Fruit fly (Drosophila melanogaster) Kc167 (cell line): ENCODE results near the gene Arp8.

ENCODE experiments used
- Myc ChIP-seq: fragments of >200 bp; optimal IDR thresholded peaks from 2 replicates; lab custom pipeline; 2017; ENCODE audit warnings: missing external identifiers
- Sin3A ChIP-seq: fragments of >200 bp; optimal IDR thresholded peaks from 2 replicates; lab custom pipeline; 2018; ENCODE audit warnings: missing external identifiers
- h ChIP-seq: fragments of >200 bp; optimal IDR thresholded peaks from 3 replicates; lab custom pipeline; 2018; ENCODE audit warnings: missing external identifiers
- insv ChIP-seq: fragments of >200 bp; optimal IDR thresholded peaks from 3 replicates; lab custom pipeline; 2018; ENCODE audit warnings: missing external identifiers
- psq ChIP-seq: fragments of >200 bp; optimal IDR thresholded peaks from 2 replicates; lab custom pipeline; 2017; ENCODE audit warnings: missing external identifiers

DNA sequence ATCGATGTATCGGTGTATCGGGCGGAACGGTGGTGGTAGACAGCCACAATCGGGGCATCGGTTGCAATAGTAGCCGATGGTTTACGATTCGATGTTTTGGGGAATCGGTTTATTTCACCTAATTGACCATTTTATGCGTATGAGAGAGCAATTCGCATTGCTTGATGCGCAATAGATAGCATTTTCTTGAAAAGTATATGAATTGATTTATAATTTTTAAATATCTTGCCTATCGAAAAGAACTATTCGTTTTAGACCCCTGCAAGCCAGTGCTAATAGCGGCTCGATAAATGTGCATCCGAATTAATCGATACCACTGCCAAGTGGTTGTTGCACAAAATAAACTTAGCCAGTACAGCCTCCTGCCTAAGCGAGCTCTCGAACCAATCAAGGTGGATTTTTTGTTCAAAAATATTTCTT is 26.6 kb upstream of the Arp8 start, which contains the start of gene mnb:
- TF ChIP-seq insv (lab: Kevin White, UChicago): no peak
- TF ChIP-seq psq (lab: Kevin White, UChicago): peak; percentile 62
- no peak for TF ChIP-seq Myc (lab: Kevin White, UChicago)
- peak; percentile 62 for TF ChIP-seq Sin3A
- no peak for TF ChIP-seq h (lab: Kevin White, UChicago)
